Fruit fly (Drosophila melanogaster) whole organism, pupa: Measurements from ENCODE around the gene dally.

Experiments
- CG15710 ChIP-seq: fragments of 200-800 bp; sonication (Bioruptor generic); optimal IDR thresholded peaks from 2 replicates; lab custom pipeline; 2018; ENCODE audit warnings: missing biosample characterization, mild to moderate bottlenecking, missing genetic modification characterization, moderate library complexity
- Pif1B ChIP-seq: fragments of 200-800 bp; sonication (Bioruptor generic); optimal IDR thresholded peaks from 3 replicates; lab custom pipeline; 2016; ENCODE audit warnings: missing biosample characterization, missing genetic modification characterization
- gl ChIP-seq: fragments of 200-800 bp; sonication (Bioruptor generic); optimal IDR thresholded peaks from 2 replicates; lab custom pipeline; 2018; ENCODE audit warnings: missing biosample characterization, mild to moderate bottlenecking, missing genetic modification characterization

dm6 chr3L:8860746-8861145 lies 33.4 kb downstream of the dally start:
- TF ChIP-seq CG15710 (no peak), gl (tag; lab: Kevin White, UChicago) (no peak), Pif1B (GFP tag; lab: Kevin White, UChicago) (no peak)
